Worm (Caenorhabditis elegans) whole organism, L3 larva: ENCODE measurements around the gene sdz-35.

ENCODE experiments used
- ceh-82 ChIP-seq: fragments of 150-350 bp; optimal IDR thresholded peaks from 2 replicates; lab custom pipeline; 2014; ENCODE audit warnings: missing biosample characterization, missing genetic modification characterization
- lin-15B ChIP-seq: fragments of 150-350 bp; optimal IDR thresholded peaks from 2 replicates; lab custom pipeline; 2014; ENCODE audit warnings: missing biosample characterization, missing genetic modification characterization
- pha-4 ChIP-seq: fragments of 150-350 bp; optimal IDR thresholded peaks from 2 replicates; lab custom pipeline; 2014; ENCODE audit warnings: missing biosample characterization, missing genetic modification reagents, missing genetic modification characterization

ce11 chrII:3170089-3170488 lies 38.5 kb downstream of the sdz-35 start, which contains the start of gene fbxc-55:
- TF ChIP-seq pha-4 (no peak), lin-15B (no peak), ceh-82 (tag; lab: Kevin White, UChicago) (no peak)
